Worm (Caenorhabditis elegans): ENCODE results near the gene M163.11.

M163.11 gene

DNA sequence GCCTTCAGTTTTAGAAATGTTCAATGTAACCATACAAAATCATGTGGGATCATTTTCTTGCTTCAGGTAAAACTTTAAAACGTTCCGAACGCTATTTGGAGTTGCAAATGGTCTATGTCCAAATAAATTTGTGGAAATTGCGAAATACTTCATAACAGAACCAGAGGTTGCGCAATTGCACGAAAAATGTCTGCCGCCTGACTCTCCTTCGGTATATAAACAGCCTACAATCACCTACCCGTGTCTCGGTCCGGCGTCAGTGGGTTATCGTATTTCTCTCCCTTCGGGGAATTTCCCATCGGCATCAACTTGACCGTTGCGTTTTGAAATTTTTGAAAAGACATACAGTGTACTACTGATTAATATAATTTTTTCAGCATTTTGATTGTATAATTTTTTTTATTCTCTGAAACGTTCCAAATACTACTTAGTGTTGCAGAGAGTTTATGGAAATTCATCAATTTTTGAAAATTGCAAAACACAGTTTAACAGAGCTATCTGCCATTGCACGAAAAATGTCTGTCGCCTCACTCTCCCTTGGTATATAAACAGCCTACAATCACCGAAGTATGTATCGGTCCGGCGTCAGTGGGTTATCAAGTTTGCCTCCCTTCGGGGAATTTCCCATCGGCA lies 2.4 kb upstream of the M163.11 start:
- no peak for TF ChIP-seq unc-62 (GFP tag; optimal IDR thresholded peaks at IDR 0.05)

DNA sequence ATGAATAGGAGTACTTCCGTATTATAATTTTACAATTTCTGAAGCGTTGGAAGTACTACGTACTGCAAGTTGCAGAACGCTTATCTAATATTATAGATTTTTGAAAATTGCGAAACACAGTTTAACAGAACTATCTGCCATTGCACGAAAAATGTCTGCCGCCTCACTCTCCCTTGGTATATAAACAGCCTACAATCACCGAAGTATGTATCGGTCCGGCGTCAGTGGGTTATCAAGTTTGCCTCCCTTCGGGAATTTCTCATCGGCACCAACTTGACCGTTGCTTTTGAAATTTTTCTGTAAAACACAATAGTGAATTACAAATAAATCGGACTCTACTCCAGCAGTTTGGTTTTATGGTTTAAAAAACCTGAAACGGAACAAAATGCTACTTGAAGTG lies 1.8 kb upstream of the M163.11 start:
- no peak for TF ChIP-seq unc-62 (GFP tag; optimal IDR thresholded peaks at IDR 0.05)

DNA sequence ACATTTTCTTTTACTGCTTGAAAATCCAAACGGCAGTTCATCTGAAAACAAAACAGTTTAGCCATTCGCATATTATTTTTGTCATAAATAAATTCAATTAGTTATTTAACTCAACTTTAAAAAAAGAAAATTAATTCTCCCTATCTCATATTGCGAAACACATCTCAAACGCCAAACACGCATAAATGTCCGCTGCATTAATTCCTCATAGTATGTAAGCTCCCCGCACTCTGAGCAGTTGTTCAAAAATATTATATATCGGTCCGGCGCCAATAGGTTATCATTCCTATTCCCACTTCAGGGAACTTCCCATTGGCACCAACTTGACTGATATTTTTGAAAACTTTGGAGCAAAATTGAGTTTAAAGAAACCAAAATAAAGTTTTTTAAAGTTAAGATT lies 985 bp upstream of the M163.11 start:
- no peak for TF ChIP-seq unc-62 (GFP tag; optimal IDR thresholded peaks at IDR 0.05)

DNA sequence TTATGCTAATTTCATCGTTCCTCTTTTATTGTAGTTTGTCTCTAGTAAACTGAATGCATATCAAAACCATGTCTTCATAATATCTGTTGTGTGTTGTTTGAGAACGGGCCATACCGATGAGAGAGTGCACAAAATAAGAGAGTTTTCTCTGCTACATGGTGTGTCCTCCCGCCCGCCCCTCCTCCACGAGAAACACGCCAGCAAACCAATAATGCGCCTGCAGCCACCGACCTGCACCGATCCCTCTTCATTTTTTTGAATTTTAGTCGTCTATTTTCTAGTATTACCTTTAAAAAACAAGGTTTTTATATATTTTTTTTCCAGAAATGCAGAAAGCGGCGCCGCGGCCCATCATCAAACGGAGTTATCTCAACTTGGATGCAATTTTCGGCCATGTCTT lies 1.1 kb downstream of the M163.11 start, which contains the start of gene gfi-3:
Gene gfi-3 (plus strand): TSS at position 325 of the 400 bp plus-strand sequence.
- no peak for TF ChIP-seq unc-62 (GFP tag; optimal IDR thresholded peaks at IDR 0.05)

DNA sequence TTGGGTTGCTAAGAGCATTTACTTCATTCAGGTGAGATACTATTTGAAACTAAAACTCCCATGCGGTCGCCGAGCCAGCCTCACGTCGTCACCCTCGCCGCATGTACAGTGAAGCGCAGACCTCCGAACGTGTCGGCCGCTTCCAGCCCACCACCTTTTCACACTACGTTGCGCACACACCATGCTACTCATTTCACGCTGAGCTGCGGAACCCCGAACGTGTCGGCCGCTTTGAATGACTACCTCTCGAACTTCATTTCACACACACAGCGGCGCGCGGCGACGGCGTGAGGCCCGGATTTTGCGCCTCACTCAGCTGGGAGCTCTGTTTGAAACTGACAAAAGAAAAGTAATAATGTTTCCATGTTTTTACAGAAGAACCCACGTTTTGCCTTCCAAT lies 2.5 kb downstream of the M163.11 start:
- no peak for TF ChIP-seq unc-62 (GFP tag; optimal IDR thresholded peaks at IDR 0.05)

DNA sequence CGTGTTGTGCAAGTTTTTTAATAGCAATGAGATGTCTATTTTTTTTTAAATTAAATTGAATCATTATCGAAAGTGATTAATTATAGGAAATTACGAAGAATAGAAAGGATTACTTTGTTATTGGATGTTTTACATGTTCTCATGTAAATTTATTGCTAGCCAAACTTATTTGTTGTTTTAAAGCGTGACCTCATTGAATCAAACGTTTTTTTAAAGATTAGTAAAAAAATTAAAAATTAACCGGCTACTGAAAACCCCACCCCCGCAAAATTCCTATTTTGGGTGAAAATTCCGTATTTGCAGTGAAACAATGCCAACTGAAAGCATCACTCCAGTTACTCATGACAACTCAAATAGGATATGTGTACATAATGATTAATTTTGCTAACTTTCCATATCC lies 5.6 kb downstream of the M163.11 start, which contains the start of gene M163.8:
Gene M163.8 (plus strand): TSS at position 301 of the 400 bp plus-strand sequence.
- no peak for TF ChIP-seq unc-62 (GFP tag; optimal IDR thresholded peaks at IDR 0.05)

DNA sequence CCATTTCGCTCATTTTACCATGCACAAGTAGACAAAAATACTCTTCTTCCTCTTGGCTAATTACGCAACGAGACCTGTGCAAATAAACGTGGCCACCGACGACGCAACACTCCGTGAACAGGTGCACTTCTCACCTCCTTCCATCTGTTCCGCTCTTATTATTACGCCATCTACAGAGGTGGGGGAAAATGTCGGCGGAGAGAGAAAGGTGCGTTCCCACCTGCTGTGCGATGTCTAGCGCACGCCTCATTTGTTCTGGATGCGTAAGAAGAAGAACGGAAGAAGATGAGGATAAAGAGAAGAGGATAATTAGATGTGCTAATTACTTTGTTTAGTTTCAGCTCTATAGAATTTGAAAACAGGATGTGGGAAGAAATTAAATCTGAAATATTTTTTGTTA lies 7.3 kb downstream of the M163.11 start:
- no peak for TF ChIP-seq unc-62 (GFP tag; optimal IDR thresholded peaks at IDR 0.05)

DNA sequence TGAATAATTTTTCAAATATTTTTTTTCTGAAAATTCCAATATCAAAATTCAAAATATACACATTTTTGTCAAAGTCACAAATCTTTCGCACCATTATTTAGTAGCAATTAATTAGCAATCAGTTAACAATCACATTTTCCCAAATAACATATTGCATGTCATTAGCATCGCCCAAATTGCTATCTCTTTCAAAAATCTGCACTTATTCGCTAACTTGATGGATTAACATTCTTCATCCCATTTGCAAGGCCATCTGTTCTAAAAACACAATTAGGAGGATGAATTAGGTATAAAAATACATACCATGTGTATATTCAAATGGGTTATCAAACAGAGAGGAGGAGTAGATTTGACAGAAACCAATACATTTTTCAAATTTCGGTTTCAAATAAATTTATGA lies 8.2 kb downstream of the M163.11 start:
- no peak for TF ChIP-seq unc-62 (GFP tag; optimal IDR thresholded peaks at IDR 0.05)

DNA sequence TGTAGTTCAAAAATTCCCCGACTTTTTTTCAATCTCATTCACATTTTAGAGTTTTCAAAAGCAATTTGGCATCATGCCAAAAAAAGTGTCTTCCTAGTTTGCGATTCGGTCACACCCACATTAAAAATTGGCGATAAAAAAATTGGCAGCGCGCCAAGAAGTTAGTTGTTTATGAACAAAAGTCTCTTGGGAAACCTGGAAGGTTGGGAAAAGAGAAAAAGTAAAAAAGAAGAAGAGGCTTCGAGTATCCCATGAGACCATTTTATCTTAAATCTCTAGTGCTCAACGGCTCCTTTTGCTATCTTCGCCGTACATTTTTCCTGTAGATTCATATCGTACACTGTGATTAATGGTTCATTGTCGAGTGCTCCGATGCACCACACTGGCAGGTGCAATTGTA lies 8.7 kb downstream of the M163.11 start:
- TF ChIP-seq unc-62 (GFP tag; optimal IDR thresholded peaks at IDR 0.05) = no peak

DNA sequence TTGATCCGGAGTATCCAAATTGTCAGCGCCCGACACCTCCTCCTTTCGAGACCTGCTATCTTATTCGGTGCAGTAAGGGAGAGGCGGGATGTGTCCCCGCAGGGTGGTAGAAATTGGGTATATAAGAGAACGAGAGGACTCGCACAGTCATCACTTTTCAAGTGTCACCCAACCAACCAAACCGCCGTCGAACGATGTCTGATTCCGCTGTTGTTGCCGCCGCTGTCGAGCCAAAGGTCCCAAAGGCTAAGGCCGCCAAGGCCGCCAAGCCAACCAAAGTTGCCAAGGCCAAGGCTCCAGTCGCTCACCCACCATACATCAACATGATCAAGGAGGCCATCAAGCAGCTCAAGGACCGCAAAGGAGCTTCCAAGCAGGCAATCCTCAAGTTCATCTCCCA lies 10.8 kb downstream of the M163.11 start, which contains the start of gene his-24:
Gene his-24 (plus strand): TSS at position 150 of the 400 bp plus-strand sequence.
- no peak for TF ChIP-seq unc-62 (GFP tag; optimal IDR thresholded peaks at IDR 0.05)

DNA sequence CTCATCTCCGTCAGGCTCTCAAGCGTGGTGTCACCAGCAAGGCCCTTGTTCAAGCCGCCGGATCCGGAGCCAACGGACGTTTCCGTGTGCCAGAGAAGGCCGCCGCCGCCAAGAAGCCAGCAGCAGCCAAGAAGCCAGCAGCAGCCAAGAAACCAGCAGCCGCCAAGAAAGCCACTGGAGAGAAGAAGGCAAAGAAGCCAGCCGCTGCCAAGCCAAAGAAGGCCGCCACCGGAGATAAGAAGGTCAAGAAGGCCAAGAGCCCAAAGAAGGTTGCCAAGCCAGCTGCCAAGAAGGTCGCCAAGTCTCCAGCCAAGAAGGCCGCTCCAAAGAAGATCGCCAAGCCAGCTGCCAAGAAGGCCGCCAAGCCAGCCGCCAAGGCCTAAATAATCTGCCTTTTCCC lies 11.3 kb downstream of the M163.11 start:
- no peak for TF ChIP-seq unc-62 (GFP tag; optimal IDR thresholded peaks at IDR 0.05)

DNA sequence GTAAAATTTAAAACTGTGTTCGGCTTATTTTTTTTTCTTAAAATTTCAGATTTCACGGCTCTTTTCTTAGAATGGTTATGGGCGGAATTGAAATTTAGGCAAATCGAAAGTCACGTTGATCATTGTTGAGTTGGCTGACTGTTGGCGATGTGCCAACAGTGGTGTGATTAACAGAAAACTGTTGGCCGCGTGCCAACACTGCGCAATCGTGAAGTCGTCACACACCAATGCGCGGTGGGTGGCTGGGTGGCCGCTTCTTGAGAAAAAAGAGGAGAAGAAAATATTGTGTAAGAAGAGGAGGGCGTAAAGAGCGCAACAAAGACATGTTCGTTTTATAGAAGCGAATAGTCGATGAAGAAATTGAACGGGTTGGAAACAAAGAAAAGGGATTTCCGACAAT lies 11.9 kb downstream of the M163.11 start:
- TF ChIP-seq unc-62 (GFP tag; optimal IDR thresholded peaks at IDR 0.05) = no peak

DNA sequence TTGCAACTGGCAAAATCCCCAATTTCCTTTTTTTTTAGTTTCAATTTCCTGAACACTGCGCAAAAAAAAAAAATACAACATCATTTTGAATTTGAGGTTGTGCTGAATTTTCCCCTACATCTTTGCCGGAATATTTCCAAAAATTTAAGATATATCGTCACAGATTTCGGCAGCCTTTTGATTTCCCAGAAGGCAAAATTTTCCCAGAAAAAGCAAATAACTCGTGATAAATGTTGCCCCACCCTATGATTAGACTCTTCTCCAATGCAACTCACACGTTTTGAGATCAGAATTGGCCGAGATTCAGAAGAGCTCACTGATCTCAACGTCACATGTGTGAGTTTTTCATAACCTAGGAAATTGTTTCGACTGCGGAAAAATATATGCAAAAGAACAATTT lies 13.3 kb downstream of the M163.11 start:
- no peak for TF ChIP-seq unc-62 (GFP tag; optimal IDR thresholded peaks at IDR 0.05)

DNA sequence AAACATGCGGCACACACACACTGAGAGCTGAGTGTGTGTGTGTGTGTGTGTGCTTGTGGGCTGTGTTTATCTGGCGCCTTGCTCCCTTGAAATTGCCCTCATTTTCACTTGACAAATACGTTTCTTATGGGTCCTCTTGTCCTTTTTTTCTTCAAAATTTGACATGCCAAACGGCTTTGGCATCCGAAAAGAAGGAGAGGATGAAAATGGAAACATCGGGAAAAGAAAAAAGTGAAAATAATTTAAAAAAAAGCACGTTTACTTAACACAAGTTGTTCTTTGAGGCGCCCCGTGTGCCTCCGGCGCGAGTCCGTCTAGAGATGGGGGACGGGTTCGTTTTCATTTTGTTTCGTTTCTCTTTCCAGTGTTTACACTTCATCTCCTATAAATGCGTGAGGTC lies 15.9 kb downstream of the M163.11 start:
- no peak for TF ChIP-seq unc-62 (GFP tag; optimal IDR thresholded peaks at IDR 0.05)

DNA sequence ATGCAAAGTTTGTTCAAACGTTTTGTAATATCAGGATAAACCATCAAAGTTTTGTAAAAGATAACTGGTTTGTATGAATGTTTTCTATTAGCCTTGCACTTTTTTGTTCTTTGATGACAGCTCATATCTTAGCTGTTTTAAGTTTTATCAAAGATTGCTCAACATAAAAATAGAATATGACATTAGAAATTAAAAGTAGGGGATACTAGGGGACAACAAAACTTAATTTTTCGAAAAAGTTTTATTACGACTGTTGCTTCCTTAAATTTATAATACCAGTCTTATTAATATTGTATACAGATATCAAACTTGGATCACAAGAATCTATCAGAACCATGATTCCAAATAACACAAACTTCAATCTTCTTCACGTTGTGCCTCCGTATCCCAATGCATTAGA lies 16.6 kb downstream of the M163.11 start, which contains the start of gene ztf-14:
Gene ztf-14 (plus strand): TSS at position 301 of the 400 bp plus-strand sequence.
- no peak for TF ChIP-seq unc-62 (GFP tag; optimal IDR thresholded peaks at IDR 0.05)

DNA sequence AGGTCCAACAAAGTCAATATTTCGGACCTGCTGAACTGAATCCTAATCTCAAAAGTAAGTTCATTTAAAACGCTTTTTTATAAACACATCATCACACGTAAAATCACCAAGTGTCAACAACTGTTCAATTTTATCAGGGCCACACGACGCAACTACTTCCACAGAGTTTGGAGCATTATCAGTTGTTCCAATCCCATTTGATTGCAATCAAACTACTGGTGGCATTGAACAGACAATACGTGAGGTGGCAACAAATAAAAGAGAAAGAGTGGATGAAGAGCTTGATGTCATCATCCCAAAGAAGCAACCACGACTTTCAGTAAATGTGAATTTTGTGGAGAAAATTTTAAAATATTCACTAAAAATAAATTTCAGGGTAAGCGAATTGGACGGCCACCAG lies 17.4 kb downstream of the M163.11 start:
- TF ChIP-seq unc-62 (GFP tag; optimal IDR thresholded peaks at IDR 0.05) = no peak

DNA sequence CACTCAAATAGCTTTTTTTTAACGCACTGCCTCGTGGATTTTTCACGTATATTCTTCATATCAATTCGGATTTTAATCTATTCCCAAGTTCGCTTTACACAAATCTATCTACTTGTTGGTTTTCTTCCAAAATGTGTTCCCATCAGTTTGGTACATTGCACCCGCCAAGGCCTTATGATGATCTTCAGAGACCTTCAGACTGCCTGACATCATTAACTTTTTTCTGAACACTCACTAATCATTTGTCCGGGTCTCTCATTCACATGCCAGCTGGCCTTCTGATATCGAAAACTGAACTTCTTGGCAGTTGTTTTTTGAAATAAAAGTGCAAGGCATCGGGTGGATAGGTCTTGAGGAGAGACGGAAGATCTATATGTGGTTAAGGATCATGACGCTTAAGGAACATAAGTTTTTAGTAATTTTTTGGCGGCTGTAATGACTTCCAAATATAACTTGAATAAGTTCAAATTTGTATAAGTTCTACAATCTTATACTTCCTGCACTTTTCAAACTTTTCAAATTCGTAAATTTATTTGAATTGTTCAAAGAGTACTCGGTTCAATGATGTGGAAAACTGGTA lies 20.7 kb downstream of the M163.11 start:
- no peak for TF ChIP-seq unc-62 (GFP tag; optimal IDR thresholded peaks at IDR 0.05)

Data from whole organism, dauer.